Worm (Caenorhabditis elegans): ENCODE results near the gene srd-3.

Gene srd-3

DNA sequence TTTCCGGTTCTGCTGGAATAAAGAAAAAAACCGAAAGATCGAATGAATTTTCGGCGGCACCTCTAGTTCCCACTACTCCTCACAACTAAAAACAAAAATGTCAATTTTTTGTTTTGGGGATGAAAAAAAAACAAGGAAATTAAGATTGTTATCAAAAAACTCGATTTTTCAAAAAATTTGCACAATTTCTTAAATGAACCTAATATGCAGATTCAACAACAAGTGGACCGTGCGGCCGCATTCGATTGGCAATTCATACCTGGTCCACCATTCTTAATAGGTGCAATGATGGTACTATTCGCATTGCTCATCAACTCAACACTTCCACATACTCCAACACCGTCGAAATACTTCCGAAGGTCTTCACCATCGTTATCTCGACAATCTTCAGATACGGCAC lies 22.7 kb upstream of the srd-3 start:
- TF ChIP-seq tbx-11 (GFP tag; IDR thresholded peaks at IDR 0.05) (no peak), ceh-36 (tag; optimal IDR thresholded peaks at IDR 0.05) (no peak), sea-1 (GFP tag; conservative IDR thresholded peaks at IDR 0.05) (no peak), ceh-13 (GFP tag; optimal IDR thresholded peaks at IDR 0.05) (no peak), F13C5.2 (tag; optimal IDR thresholded peaks at IDR 0.05) (no peak), flt-1 (GFP tag; IDR thresholded peaks at IDR 0.05) (no peak), aly-1 (tag; optimal IDR thresholded peaks at IDR 0.05) (no peak), hmg-4 (GFP tag; optimal IDR thresholded peaks at IDR 0.05) (no peak), pes-1 (GFP tag; IDR thresholded peaks at IDR 0.05) (no peak), ets-7 (tag; optimal IDR thresholded peaks at IDR 0.05) (no peak), ama-1 (optimal IDR thresholded peaks at IDR 0.05) (no peak), B0310.2 (tag; optimal IDR thresholded peaks at IDR 0.05) (no peak), hnd-1 (tag; optimal IDR thresholded peaks at IDR 0.05) (no peak), hmbx-1 (tag; optimal IDR thresholded peaks at IDR 0.05) (no peak), scrt-1 (GFP tag; IDR thresholded peaks at IDR 0.05) (no peak), tra-4 (tag; optimal IDR thresholded peaks at IDR 0.05) (no peak), tbx-37 (GFP tag; conservative IDR thresholded peaks at IDR 0.05) (no peak)

DNA sequence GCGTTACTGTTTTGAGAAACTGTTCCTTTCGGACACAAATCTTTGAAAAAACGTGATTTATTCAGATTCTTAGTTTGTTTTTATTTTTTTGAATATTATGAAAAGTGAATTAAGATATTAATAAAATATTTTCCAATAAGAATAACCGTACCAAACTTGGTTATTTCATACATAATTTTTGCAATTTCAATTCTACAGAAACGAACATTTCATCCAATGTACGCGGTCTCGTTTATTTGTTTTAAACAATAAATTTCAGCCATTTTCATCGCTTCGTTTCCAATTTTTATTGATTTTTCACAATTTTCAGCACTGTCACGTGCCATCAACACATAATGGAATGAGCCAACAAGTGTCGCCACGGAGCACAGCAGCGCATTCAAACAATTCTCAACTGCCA lies 18.1 kb upstream of the srd-3 start, which contains the start of gene T25D3.4:
T25D3.4 (plus strand) TSS at position 301 of the 400 bp plus-strand sequence.
- TF ChIP-seq aly-1 (tag; optimal IDR thresholded peaks at IDR 0.05) = no peak

DNA sequence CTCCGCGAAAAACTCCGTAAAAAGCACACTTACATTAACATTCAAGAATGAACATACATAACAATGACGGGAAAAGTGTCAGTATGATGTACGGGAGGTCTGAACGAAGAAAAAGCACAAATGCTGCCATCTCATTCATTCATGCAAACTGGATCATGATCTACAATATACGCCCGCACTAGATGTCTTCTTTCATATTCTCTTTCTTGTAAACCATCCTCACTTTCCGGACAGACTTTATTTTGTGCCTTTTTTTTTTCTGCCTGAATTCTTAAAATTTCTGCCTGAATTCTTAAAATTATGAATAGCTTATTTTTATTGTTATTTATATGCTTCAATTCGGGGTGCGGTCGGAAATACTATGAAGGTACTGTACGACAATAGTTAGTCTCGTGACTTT lies 6.3 kb upstream of the srd-3 start, which contains the start of gene K10B4.1:
K10B4.1 (plus strand) TSS at position 301 of the 400 bp plus-strand sequence.
- TF ChIP-seq hnd-1 (tag; optimal IDR thresholded peaks at IDR 0.05) (no peak), tbx-11 (GFP tag; IDR thresholded peaks at IDR 0.05) (no peak), flt-1 (GFP tag; IDR thresholded peaks at IDR 0.05) (no peak), B0310.2 (tag; optimal IDR thresholded peaks at IDR 0.05) (no peak), F13C5.2 (tag; optimal IDR thresholded peaks at IDR 0.05) (no peak), tra-4 (tag; optimal IDR thresholded peaks at IDR 0.05) (no peak), scrt-1 (GFP tag; IDR thresholded peaks at IDR 0.05) (no peak), aly-1 (tag; optimal IDR thresholded peaks at IDR 0.05) (no peak), tbx-37 (GFP tag; conservative IDR thresholded peaks at IDR 0.05) (no peak), ceh-36 (tag; optimal IDR thresholded peaks at IDR 0.05) (no peak), sea-1 (GFP tag; conservative IDR thresholded peaks at IDR 0.05) (no peak), ets-7 (tag; optimal IDR thresholded peaks at IDR 0.05) (no peak), hmbx-1 (tag; optimal IDR thresholded peaks at IDR 0.05) (no peak), ama-1 (optimal IDR thresholded peaks at IDR 0.05) (no peak), hmg-4 (GFP tag; optimal IDR thresholded peaks at IDR 0.05) (no peak), pes-1 (GFP tag; IDR thresholded peaks at IDR 0.05) (no peak), ceh-13 (GFP tag; optimal IDR thresholded peaks at IDR 0.05) (no peak)

- TF ChIP-seq F13C5.2 (tag; optimal IDR thresholded peaks at IDR 0.05) (no peak), tbx-11 (GFP tag; IDR thresholded peaks at IDR 0.05) (no peak)
Observed at ce11 chrII:133548-134275, 4.9 kb upstream of the srd-3 start, which contains the start of gene cwn-1. Gene cwn-1 (minus strand): TSS chrII:133598.

- TF ChIP-seq tbx-11 (GFP tag; IDR thresholded peaks at IDR 0.05) = no peak
- no peak for TF ChIP-seq B0310.2 (tag; optimal IDR thresholded peaks at IDR 0.05)
- no peak for TF ChIP-seq sea-1 (GFP tag; conservative IDR thresholded peaks at IDR 0.05)
- TF ChIP-seq hmg-4 (GFP tag; optimal IDR thresholded peaks at IDR 0.05) = no peak
- no peak for TF ChIP-seq scrt-1 (GFP tag; IDR thresholded peaks at IDR 0.05)
- no peak for TF ChIP-seq flt-1 (GFP tag; IDR thresholded peaks at IDR 0.05)
- TF ChIP-seq hmbx-1 (tag; optimal IDR thresholded peaks at IDR 0.05) = no peak
- TF ChIP-seq ceh-13 (GFP tag; optimal IDR thresholded peaks at IDR 0.05) = no peak
- TF ChIP-seq ceh-36 (tag; optimal IDR thresholded peaks at IDR 0.05) = no peak
- TF ChIP-seq ama-1 (optimal IDR thresholded peaks at IDR 0.05) = no peak
Observed at ce11 chrII:129770-130169, 941 bp upstream of the srd-3 start.

DNA sequence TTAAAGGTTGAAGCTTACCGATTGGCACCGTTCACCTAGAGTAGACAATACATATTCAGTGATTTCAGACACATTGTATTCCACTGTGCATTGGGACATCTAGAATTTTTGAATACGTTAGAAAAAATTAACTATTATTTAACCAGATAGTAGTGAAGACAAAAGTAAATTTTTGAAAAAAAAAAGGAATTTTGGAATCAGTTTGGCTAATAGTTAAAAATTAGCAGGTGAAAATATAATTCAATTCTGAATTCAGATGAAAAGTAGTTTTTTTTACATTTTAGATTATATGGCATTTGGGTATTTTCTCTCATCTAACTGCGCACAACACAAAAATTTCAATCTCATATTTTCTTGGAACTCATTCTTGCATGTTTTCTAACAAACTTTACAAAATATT lies 3.9 kb downstream of the srd-3 start, which contains the start of gene nmur-2:
nmur-2 (minus strand) TSS at position 101 of the 400 bp plus-strand sequence.
- no peak for TF ChIP-seq scrt-1 (GFP tag; IDR thresholded peaks at IDR 0.05)
- TF ChIP-seq tbx-11 (GFP tag; IDR thresholded peaks at IDR 0.05) = no peak
- TF ChIP-seq ceh-36 (tag; optimal IDR thresholded peaks at IDR 0.05) = no peak
- no peak for TF ChIP-seq aly-1 (tag; optimal IDR thresholded peaks at IDR 0.05)
- TF ChIP-seq F13C5.2 (tag; optimal IDR thresholded peaks at IDR 0.05) = no peak
- TF ChIP-seq tra-4 (tag; optimal IDR thresholded peaks at IDR 0.05) = no peak
- no peak for TF ChIP-seq flt-1 (GFP tag; IDR thresholded peaks at IDR 0.05)
- no peak for TF ChIP-seq sea-1 (GFP tag; conservative IDR thresholded peaks at IDR 0.05)
- no peak for TF ChIP-seq hmbx-1 (tag; optimal IDR thresholded peaks at IDR 0.05)
- no peak for TF ChIP-seq tbx-37 (GFP tag; conservative IDR thresholded peaks at IDR 0.05)
- TF ChIP-seq ceh-13 (GFP tag; optimal IDR thresholded peaks at IDR 0.05) = no peak
- TF ChIP-seq pes-1 (GFP tag; IDR thresholded peaks at IDR 0.05) = no peak
- no peak for TF ChIP-seq hnd-1 (tag; optimal IDR thresholded peaks at IDR 0.05)
- no peak for TF ChIP-seq ama-1 (optimal IDR thresholded peaks at IDR 0.05)
- TF ChIP-seq ets-7 (tag; optimal IDR thresholded peaks at IDR 0.05) = no peak
- TF ChIP-seq hmg-4 (GFP tag; optimal IDR thresholded peaks at IDR 0.05) = no peak
- TF ChIP-seq B0310.2 (tag; optimal IDR thresholded peaks at IDR 0.05) = no peak

ce11 chrII:122494-122893 lies 6.3 kb downstream of the srd-3 start:
- no peak for TF ChIP-seq flt-1 (GFP tag; IDR thresholded peaks at IDR 0.05)

DNA sequence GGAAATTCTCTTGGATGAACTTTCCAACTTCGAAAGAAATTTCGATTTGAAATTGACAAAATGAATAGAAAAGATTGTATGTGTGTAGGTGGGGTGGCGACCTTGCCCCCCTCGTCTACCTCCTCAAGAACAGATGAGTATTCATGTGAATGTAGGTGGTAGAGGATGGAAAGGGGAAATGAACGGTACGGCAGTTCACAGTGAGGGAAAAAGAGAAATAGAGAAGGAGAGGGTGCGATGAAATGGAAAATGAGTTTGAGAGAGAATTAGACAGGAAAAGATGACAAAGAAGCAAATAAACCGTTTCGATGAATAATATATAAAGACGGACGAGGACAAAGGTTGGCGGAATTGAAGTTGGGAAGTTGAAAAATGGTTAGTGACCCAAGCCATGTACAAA lies 6.8 kb downstream of the srd-3 start:
- TF ChIP-seq sea-1 (GFP tag; conservative IDR thresholded peaks at IDR 0.05) = no peak
- no peak for TF ChIP-seq ets-7 (tag; optimal IDR thresholded peaks at IDR 0.05)
- no peak for TF ChIP-seq ceh-13 (GFP tag; optimal IDR thresholded peaks at IDR 0.05)
- TF ChIP-seq aly-1 (tag; optimal IDR thresholded peaks at IDR 0.05) = no peak
- no peak for TF ChIP-seq hnd-1 (tag; optimal IDR thresholded peaks at IDR 0.05)
- TF ChIP-seq hmg-4 (GFP tag; optimal IDR thresholded peaks at IDR 0.05) = no peak
- no peak for TF ChIP-seq hmbx-1 (tag; optimal IDR thresholded peaks at IDR 0.05)
- TF ChIP-seq pes-1 (GFP tag; IDR thresholded peaks at IDR 0.05) = no peak
- no peak for TF ChIP-seq ceh-36 (tag; optimal IDR thresholded peaks at IDR 0.05)
- no peak for TF ChIP-seq B0310.2 (tag; optimal IDR thresholded peaks at IDR 0.05)
